Worm (Caenorhabditis elegans) whole organism, late embryonic: ENCODE data around the gene idpp-6.

ENCODE experiments used
- C38D4.7 ChIP-seq: fragments of 200-800 bp; sonication (Bioruptor generic); optimal IDR thresholded peaks from 2 replicates; lab custom pipeline; 2018; ENCODE audit warnings: mild to moderate bottlenecking, missing genetic modification characterization, moderate library complexity, missing compliant biosample characterization
- F13H6.1 ChIP-seq: sonication (generic microtip); optimal IDR thresholded peaks from 2 replicates; lab custom pipeline; 2016; ENCODE audit warnings: missing genetic modification characterization, missing compliant biosample characterization
- K09A11.1 ChIP-seq: sonication (generic microtip); optimal IDR thresholded peaks from 2 replicates; lab custom pipeline; 2017; ENCODE audit warnings: antibody characterized with exemption, mild to moderate bottlenecking, missing genetic modification characterization, missing compliant biosample characterization; ENCODE audit not compliant: insufficient read depth
- Y22D7AL.16 ChIP-seq: sonication (generic microtip); optimal IDR thresholded peaks from 2 replicates; lab custom pipeline; 2016; ENCODE audit warnings: missing genetic modification characterization, missing compliant biosample characterization
- ceh-14 ChIP-seq: sonication (generic microtip); optimal IDR thresholded peaks from 2 replicates; lab custom pipeline; 2016; ENCODE audit warnings: missing genotype, missing genetic modification characterization, missing compliant biosample characterization
- ceh-18 ChIP-seq: sonication (generic microtip); optimal IDR thresholded peaks from 2 replicates; lab custom pipeline; 2016; ENCODE audit warnings: missing genetic modification characterization, missing compliant biosample characterization
- ceh-19 ChIP-seq: fragments of 200-800 bp; sonication (Bioruptor generic); optimal IDR thresholded peaks from 2 replicates; lab custom pipeline; 2018; ENCODE audit warnings: mild to moderate bottlenecking, missing genetic modification characterization, missing compliant biosample characterization
- ceh-22 ChIP-seq: sonication (generic microtip); optimal IDR thresholded peaks from 2 replicates; lab custom pipeline; 2017; ENCODE audit warnings: missing biosample characterization, missing genetic modification characterization
- ceh-30 ChIP-seq: fragments of 150-350 bp; optimal IDR thresholded peaks from 2 replicates; lab custom pipeline; 2014; ENCODE audit warnings: missing biosample characterization, missing genetic modification characterization
- ceh-31 ChIP-seq: sonication (generic microtip); optimal IDR thresholded peaks from 2 replicates; lab custom pipeline; 2016; ENCODE audit warnings: missing genetic modification characterization, missing compliant biosample characterization
- ceh-48 ChIP-seq: sonication (generic microtip); optimal IDR thresholded peaks from 2 replicates; lab custom pipeline; 2016; ENCODE audit warnings: missing genetic modification characterization, inconsistent platforms, missing compliant biosample characterization
- ceh-6 ChIP-seq: fragments of 200-800 bp; sonication (Bioruptor generic); optimal IDR thresholded peaks from 2 replicates; lab custom pipeline; 2018; ENCODE audit warnings: mild to moderate bottlenecking, missing genetic modification characterization, missing compliant biosample characterization
- ceh-9 ChIP-seq: sonication (generic microtip); optimal IDR thresholded peaks from 2 replicates; lab custom pipeline; 2016; ENCODE audit warnings: mild to moderate bottlenecking, missing genetic modification characterization, inconsistent platforms, missing compliant biosample characterization
- dmd-4 ChIP-seq: sonication (generic microtip); optimal IDR thresholded peaks from 2 replicates; lab custom pipeline; 2016; ENCODE audit warnings: borderline replicate concordance, missing genetic modification characterization, missing compliant biosample characterization
- dve-1 ChIP-seq: sonication (generic microtip); optimal IDR thresholded peaks from 2 replicates; lab custom pipeline; 2017; ENCODE audit warnings: antibody characterized with exemption, mild to moderate bottlenecking, missing genetic modification characterization, missing compliant biosample characterization
- elt-4 ChIP-seq: sonication (generic microtip); optimal IDR thresholded peaks from 2 replicates; lab custom pipeline; 2016; ENCODE audit warnings: missing genetic modification characterization, missing compliant biosample characterization
- eyg-1 ChIP-seq: sonication (generic microtip); optimal IDR thresholded peaks from 2 replicates; lab custom pipeline; 2016; ENCODE audit warnings: missing genotype, missing genetic modification characterization, missing compliant biosample characterization
- gmeb-2 ChIP-seq: sonication (generic microtip); optimal IDR thresholded peaks from 2 replicates; lab custom pipeline; 2016; ENCODE audit warnings: missing genetic modification characterization, inconsistent platforms, missing compliant biosample characterization
- hlh-15 ChIP-seq: sonication (generic microtip); optimal IDR thresholded peaks from 2 replicates; lab custom pipeline; 2016; ENCODE audit warnings: missing genetic modification characterization, missing compliant biosample characterization
- hlh-30 ChIP-seq: sonication (generic microtip); optimal IDR thresholded peaks from 2 replicates; lab custom pipeline; 2017; ENCODE audit warnings: antibody characterized with exemption, missing genetic modification characterization, missing compliant biosample characterization; ENCODE audit not compliant: insufficient read depth
- hlh-8 ChIP-seq: sonication (generic microtip); optimal IDR thresholded peaks from 2 replicates; lab custom pipeline; 2016; ENCODE audit warnings: missing genotype, missing genetic modification characterization, missing compliant biosample characterization
- lim-6 ChIP-seq: sonication (generic microtip); optimal IDR thresholded peaks from 2 replicates; lab custom pipeline; 2016; ENCODE audit warnings: missing genetic modification characterization, missing compliant biosample characterization
- mec-3 ChIP-seq: sonication (generic microtip); optimal IDR thresholded peaks from 2 replicates; lab custom pipeline; 2016; ENCODE audit warnings: borderline replicate concordance, missing genetic modification characterization, missing compliant biosample characterization
- nhr-232 ChIP-seq: sonication (generic microtip); optimal IDR thresholded peaks from 2 replicates; lab custom pipeline; 2016; ENCODE audit warnings: missing genetic modification characterization, missing compliant biosample characterization
- odd-2 ChIP-seq: sonication (generic microtip); optimal IDR thresholded peaks from 2 replicates; lab custom pipeline; 2017; ENCODE audit warnings: antibody characterized with exemption, mild to moderate bottlenecking, missing genetic modification characterization, missing compliant biosample characterization
- pat-9 ChIP-seq: fragments of 200-800 bp; sonication (Bioruptor generic); optimal IDR thresholded peaks from 2 replicates; lab custom pipeline; 2018; ENCODE audit warnings: mild to moderate bottlenecking, missing genetic modification characterization, moderate library complexity, missing compliant biosample characterization
- pax-1 ChIP-seq: fragments of 150-350 bp; optimal IDR thresholded peaks from 2 replicates; lab custom pipeline; 2014; ENCODE audit warnings: missing biosample characterization, missing genetic modification characterization
- pha-2 ChIP-seq: sonication (generic microtip); optimal IDR thresholded peaks from 2 replicates; lab custom pipeline; 2017; ENCODE audit warnings: mild to moderate bottlenecking, missing genetic modification characterization, missing compliant biosample characterization
- ref-2 ChIP-seq: sonication (generic microtip); optimal IDR thresholded peaks from 2 replicates; lab custom pipeline; 2016; ENCODE audit warnings: missing genetic modification characterization, missing compliant biosample characterization
- sox-2 ChIP-seq: fragments of 200-800 bp; sonication (Bioruptor generic); IDR thresholded peaks from 2 replicates; pipeline ENCODE4 v1.3.6; 2022; ENCODE audit warnings: missing genetic modification reagents, missing genetic modification characterization, missing compliant biosample characterization
- tbx-7 ChIP-seq: sonication (generic microtip); optimal IDR thresholded peaks from 2 replicates; lab custom pipeline; 2016; ENCODE audit warnings: missing genotype, missing genetic modification characterization, missing compliant biosample characterization
- ttx-3 ChIP-seq: sonication (generic microtip); optimal IDR thresholded peaks from 2 replicates; lab custom pipeline; 2016; ENCODE audit warnings: missing genetic modification reagents, missing genetic modification characterization, missing compliant biosample characterization
- unc-3 ChIP-seq, 2 experiments: fragments of 200-800 bp in 1 of 2; sonication (Bioruptor generic) in 1 of 2; sonication (generic microtip) in 1 of 2; conservative IDR thresholded peaks in 1 of 2; optimal IDR thresholded peaks in 1 of 2; 2 replicates each; pipeline versions ENCODE4 v1.3.6 to Lab custom; 2016 to 2022; ENCODE audit warnings: missing compliant biosample characterization in 2 of 2, missing genetic modification characterization in 2 of 2, missing genetic modification reagents in 1 of 2
- unc-42 ChIP-seq: sonication (generic microtip); optimal IDR thresholded peaks from 2 replicates; lab custom pipeline; 2016; ENCODE audit warnings: missing genotype, missing genetic modification characterization, missing compliant biosample characterization
- unc-55 ChIP-seq: sonication (generic microtip); optimal IDR thresholded peaks from 2 replicates; lab custom pipeline; 2017; ENCODE audit warnings: missing biosample characterization, missing genetic modification reagents, missing genetic modification characterization
- unc-86 ChIP-seq: sonication (generic microtip); optimal IDR thresholded peaks from 2 replicates; lab custom pipeline; 2016; ENCODE audit warnings: missing genetic modification characterization, missing compliant biosample characterization
- zip-5 ChIP-seq: sonication (generic microtip); optimal IDR thresholded peaks from 2 replicates; lab custom pipeline; 2016; ENCODE audit warnings: missing genetic modification characterization, missing compliant biosample characterization

idpp-6 gene

DNA sequence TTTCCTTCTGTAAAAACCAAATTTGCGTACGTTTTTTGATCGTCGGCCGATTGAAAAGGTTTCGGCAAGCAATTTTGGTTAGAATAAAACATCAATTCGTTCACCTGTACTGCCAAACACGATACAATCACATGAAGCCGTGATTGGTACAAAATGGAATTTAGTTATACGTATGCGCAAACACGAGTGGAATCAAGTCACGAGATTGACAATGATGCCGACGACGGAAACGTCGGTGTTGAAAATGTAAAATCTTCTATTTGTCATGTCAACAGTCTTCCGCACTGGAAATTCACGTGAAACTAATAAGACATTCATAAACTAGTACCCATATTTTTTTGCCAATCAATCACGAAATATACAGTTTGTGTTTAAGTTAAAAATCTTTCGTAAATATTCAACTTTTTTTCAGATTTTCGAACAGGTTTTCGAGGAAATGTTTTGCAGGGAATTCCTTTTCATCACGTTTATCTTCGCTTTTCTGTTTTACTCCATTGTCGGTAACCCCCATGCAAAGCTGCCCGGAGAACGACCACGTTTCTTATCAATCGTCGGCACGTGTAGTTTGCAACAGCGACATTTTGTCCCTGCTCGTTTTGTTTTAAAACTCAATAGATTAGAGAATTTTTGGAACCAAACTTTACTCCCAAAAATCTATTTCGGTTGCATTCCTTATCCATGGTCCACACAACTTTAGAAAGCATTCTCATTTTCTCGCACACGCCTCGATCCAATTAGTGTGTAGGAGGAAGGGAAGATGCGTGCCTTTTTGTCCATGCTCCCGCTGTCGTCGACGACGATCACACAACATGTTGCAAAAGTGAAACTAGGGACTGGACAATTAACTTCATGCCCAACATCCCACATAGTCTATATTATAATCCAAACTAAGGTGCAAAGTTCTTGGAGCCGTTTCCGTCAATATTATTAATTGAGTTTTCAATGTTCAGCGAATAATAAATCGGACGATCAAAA is 43.6 kb upstream of the idpp-6 start:
- TF ChIP-seq hlh-30 (tag; lab: Kevin White, UChicago) (peak; percentile 6), hlh-15 (no peak), unc-42 (tag; lab: Kevin White, UChicago) (peak; percentile 74)

DNA sequence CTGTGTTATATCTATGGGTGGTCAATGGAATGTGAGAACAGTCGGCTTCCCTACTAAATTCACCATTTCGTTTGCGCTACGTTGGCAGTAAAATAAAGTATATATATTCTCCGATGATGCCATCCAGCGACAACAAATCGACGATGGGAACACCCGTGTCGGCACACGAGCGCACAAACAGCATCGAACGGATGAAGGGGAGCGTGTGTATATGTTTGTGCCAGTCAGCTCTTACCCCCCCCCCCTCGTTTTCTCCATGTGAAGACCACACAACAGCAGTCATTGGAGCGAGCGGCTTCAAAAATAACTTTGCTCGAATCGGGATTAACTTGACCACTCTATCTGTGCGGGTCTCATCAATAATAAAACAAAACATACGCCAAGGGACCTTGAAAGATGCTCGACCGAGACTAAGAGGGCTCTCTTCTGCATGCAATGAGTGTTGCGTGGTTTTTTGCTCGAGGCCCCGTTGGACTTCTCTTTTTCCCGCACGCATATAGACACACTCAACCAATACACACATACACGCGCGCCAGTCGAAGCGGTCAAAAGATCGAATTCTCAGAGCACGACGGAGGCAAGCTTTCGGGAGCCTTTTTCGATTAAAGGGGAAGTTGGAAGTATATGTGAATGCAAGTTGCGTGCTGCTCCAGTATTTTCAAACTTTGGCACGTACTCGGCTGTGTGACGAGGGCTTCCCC is 42.5 kb upstream of the idpp-6 start:
- no peak for TF ChIP-seq pat-9 (tag; lab: Kevin White, UChicago)
- peak; percentile 39 for TF ChIP-seq unc-42 (tag; lab: Kevin White, UChicago)
- peak; percentile 3 for TF ChIP-seq ref-2 (tag; lab: Kevin White, UChicago)
- TF ChIP-seq lim-6 (tag; lab: Kevin White, UChicago) = no peak
- peak; percentile 6 for TF ChIP-seq ceh-31 (tag; lab: Kevin White, UChicago)
- no peak for TF ChIP-seq ceh-48 (tag; lab: Kevin White, UChicago)
- no peak for TF ChIP-seq K09A11.1 (tag; lab: Kevin White, UChicago)

DNA sequence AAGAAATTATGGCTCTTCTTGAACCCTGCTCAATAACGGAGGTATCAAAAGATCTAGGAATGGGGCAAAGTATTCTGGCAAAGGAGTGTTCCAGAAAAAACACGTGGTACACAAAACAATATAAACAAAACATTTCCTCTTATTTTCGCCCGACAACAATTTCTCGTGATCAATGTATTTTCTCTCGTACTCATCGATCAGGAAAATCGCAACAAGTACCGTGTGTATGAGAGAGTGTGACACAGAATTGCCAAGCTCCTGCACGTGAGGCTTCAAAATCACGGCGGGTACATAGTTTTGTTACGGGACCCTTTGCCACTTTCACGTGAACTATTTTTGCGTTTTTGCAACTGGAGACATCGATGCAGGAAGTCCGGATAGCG is 42.0 kb upstream of the idpp-6 start:
- TF ChIP-seq ref-2 (tag; lab: Kevin White, UChicago) (no peak), hlh-30 (tag; lab: Kevin White, UChicago) (peak; percentile 74), ceh-18 (tag; lab: Kevin White, UChicago) (peak; percentile 12)

DNA sequence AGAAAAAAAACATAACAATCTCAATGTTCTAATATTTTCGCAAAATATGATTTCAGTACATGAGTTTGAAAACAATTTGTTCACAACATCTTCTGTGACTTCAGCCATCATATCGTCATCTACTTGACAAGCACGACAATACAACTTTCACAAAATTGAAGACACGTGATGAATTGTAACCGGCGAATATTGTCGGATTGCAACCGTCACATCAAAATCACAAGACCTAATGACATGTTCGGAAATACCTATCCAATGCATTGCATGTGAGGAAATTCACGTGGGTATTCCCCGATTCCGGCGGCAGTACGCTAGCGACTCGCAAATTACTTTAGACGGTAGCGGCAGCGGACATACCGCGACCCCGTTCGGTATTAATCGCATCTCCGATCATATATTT is 41.4 kb upstream of the idpp-6 start:
- no peak for TF ChIP-seq sox-2 (GFP tag; lab: Robert Waterston, UW)
- TF ChIP-seq tbx-7 = no peak
- TF ChIP-seq unc-55 (GFP tag; lab: Kevin White, UChicago) = peak; percentile 72
- peak; percentile 65 for TF ChIP-seq hlh-30 (tag; lab: Kevin White, UChicago)

DNA sequence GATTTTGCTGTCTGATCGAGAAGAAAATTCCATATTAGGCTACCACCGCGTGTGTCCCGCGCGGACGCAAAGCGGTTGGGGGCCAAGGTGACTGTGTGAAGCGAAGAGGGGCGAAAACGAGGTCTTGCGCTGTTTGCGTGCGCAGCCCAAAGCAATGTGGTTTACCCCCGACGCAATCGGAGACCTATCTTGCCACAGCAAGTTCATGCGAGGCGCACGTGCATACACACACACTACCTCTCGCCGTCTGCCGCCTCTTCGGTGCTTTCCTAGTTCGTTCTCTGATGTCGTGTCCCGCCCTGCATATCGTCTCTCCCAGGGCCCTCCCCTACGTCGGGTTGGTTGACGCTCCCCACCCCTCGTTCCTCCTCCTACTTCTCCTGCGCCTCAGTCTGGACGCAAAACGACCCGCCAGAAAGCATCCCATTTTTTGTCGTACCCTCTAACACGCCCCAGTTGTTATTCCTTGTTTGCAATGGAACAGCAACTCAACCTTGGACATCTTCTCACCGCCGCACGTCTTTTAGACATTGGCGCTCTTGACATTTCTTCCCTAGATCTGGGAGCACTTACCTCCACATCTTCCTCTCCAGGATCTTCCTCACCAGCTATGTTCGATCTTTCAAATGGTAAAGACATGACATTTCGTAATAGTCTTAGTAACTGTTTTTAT is 40.8 kb upstream of the idpp-6 start, which contains the start of gene mdl-1:
Gene mdl-1 (plus strand): TSS at position 341 of the 673 bp plus-strand sequence.
- TF ChIP-seq hlh-8 (tag; lab: Kevin White, UChicago) = no peak
- TF ChIP-seq ceh-30 (tag; lab: Kevin White, UChicago) = no peak
- TF ChIP-seq odd-2 (tag; lab: Kevin White, UChicago) = no peak
- TF ChIP-seq mec-3 (tag; lab: Kevin White, UChicago) = no peak
- peak; percentile 76 for TF ChIP-seq pha-2 (tag; lab: Kevin White, UChicago)
- no peak for TF ChIP-seq gmeb-2 (tag; lab: Kevin White, UChicago)
- peak; percentile 82 for TF ChIP-seq ref-2 (tag; lab: Kevin White, UChicago)
- peak; percentile 88 for TF ChIP-seq ceh-18 (tag; lab: Kevin White, UChicago)
- peak; percentile 69 for TF ChIP-seq eyg-1 (tag; lab: Kevin White, UChicago)
- TF ChIP-seq lim-6 (tag; lab: Kevin White, UChicago) = no peak
- no peak for TF ChIP-seq tbx-7
- TF ChIP-seq unc-86 (tag; lab: Kevin White, UChicago) = no peak
- peak; percentile 8 for TF ChIP-seq ceh-6 (GFP tag; lab: Kevin White, UChicago)
- TF ChIP-seq Y22D7AL.16 (tag; lab: Kevin White, UChicago) = no peak
- TF ChIP-seq hlh-30 (tag; lab: Kevin White, UChicago) = peak; percentile 89
- TF ChIP-seq ceh-22 = no peak
- TF ChIP-seq unc-3 (GFP tag; conservative IDR thresholded peaks at IDR 0.05; lab: Robert Waterston, UW) = no peak
- TF ChIP-seq unc-3 (tag; optimal IDR thresholded peaks at IDR 0.05; lab: Kevin White, UChicago) = peak; percentile 39
- peak; percentile 63 for TF ChIP-seq ceh-14 (tag; lab: Kevin White, UChicago)
- peak; percentile 86 for TF ChIP-seq dve-1
- peak; percentile 79 for TF ChIP-seq ceh-31 (tag; lab: Kevin White, UChicago)
- TF ChIP-seq nhr-232 (tag; lab: Kevin White, UChicago) = no peak
- TF ChIP-seq pax-1 (tag; lab: Kevin White, UChicago) = peak; percentile 3
- TF ChIP-seq elt-4 = no peak
- peak; percentile 23 for TF ChIP-seq C38D4.7
- TF ChIP-seq ttx-3 (tag; lab: Kevin White, UChicago) = no peak
- no peak for TF ChIP-seq dmd-4
- TF ChIP-seq zip-5 (tag; lab: Kevin White, UChicago) = no peak
- TF ChIP-seq ceh-19 (GFP tag; lab: Kevin White, UChicago) = peak; percentile 87
- no peak for TF ChIP-seq ceh-9 (tag; lab: Kevin White, UChicago)
- TF ChIP-seq F13H6.1 = peak; percentile 54
- TF ChIP-seq ceh-48 (tag; lab: Kevin White, UChicago) = no peak
